Fruit fly (Drosophila melanogaster) whole organism, embryonic: ENCODE data around the gene CG8326.

Experiments
- Abd-B ChIP-seq: fragments of 200-800 bp; sonication (Bioruptor generic); optimal IDR thresholded peaks from 2 replicates; lab custom pipeline; 2018; ENCODE audit warnings: missing biosample characterization, mild to moderate bottlenecking, missing genetic modification characterization, moderate library complexity
- Ada2b ChIP-seq: fragments of 200-800 bp; sonication (Bioruptor generic); IDR thresholded peaks from 2 replicates; pipeline ENCODE4 v1.3.6; 2022; ENCODE audit warnings: missing biosample characterization, missing genetic modification characterization
- BEAF-32 ChIP-seq: fragments of 200-800 bp; sonication (Bioruptor generic); optimal IDR thresholded peaks from 3 replicates; lab custom pipeline; 2017; ENCODE audit warnings: missing biosample characterization, missing genetic modification characterization, mild to moderate bottlenecking, moderate library complexity, missing genetic modification reagents
- Blimp-1 ChIP-seq: fragments of 200-800 bp; sonication (Bioruptor generic); optimal IDR thresholded peaks from 3 replicates; lab custom pipeline; 2018; ENCODE audit warnings: missing biosample characterization, missing genetic modification characterization, mild to moderate bottlenecking, moderate library complexity, missing genetic modification reagents
- BtbVII ChIP-seq: fragments of 200-800 bp; sonication (Bioruptor generic); optimal IDR thresholded peaks from 3 replicates; lab custom pipeline; 2017; ENCODE audit warnings: missing biosample characterization, mild to moderate bottlenecking, missing genetic modification characterization
- CG11398 ChIP-seq: fragments of 200-800 bp; sonication (Bioruptor generic); optimal IDR thresholded peaks from 2 replicates; lab custom pipeline; 2016; ENCODE audit warnings: missing biosample characterization, missing genetic modification characterization
- CG13123 ChIP-seq: fragments of 200-800 bp; sonication (Bioruptor generic); optimal IDR thresholded peaks from 2 replicates; lab custom pipeline; 2016; ENCODE audit warnings: missing biosample characterization, missing genetic modification characterization
- CG15514 ChIP-seq: fragments of 200-800 bp; sonication (Bioruptor generic); optimal IDR thresholded peaks from 3 replicates; lab custom pipeline; 2017; ENCODE audit warnings: missing biosample characterization, missing genetic modification characterization, mild to moderate bottlenecking, moderate library complexity, missing genetic modification reagents
- CG16815 ChIP-seq: fragments of 200-800 bp; sonication (Bioruptor generic); optimal IDR thresholded peaks from 3 replicates; lab custom pipeline; 2017; ENCODE audit warnings: missing biosample characterization, mild to moderate bottlenecking, missing genetic modification characterization
- CG17328 ChIP-seq: fragments of 200-800 bp; sonication (Bioruptor generic); IDR thresholded peaks from 2 replicates; pipeline ENCODE4 v1.3.6; 2022; ENCODE audit warnings: missing biosample characterization, missing genetic modification characterization
- CG17359 ChIP-seq: fragments of 200-800 bp; sonication (Bioruptor generic); optimal IDR thresholded peaks from 3 replicates; lab custom pipeline; 2018; ENCODE audit warnings: missing biosample characterization, mild to moderate bottlenecking, missing genetic modification characterization, moderate library complexity
- CG42726 ChIP-seq: fragments of 200-800 bp; sonication (Bioruptor generic); IDR thresholded peaks from 2 replicates; pipeline ENCODE4 v1.3.6; 2022; ENCODE audit warnings: missing biosample characterization, missing genetic modification characterization; ENCODE audit not compliant: partially characterized antibody
- CG4404 ChIP-seq: fragments of 200-800 bp; sonication (Bioruptor generic); IDR thresholded peaks from 2 replicates; pipeline ENCODE4 v1.3.6; 2022; ENCODE audit warnings: missing biosample characterization, missing genetic modification characterization
- CG4730 ChIP-seq: fragments of 200-800 bp; sonication (Bioruptor generic); IDR thresholded peaks from 2 replicates; pipeline ENCODE4 v1.3.6; 2022; ENCODE audit warnings: missing biosample characterization, missing genetic modification characterization
- CG8281 ChIP-seq: fragments of 200-800 bp; sonication (Bioruptor generic); optimal IDR thresholded peaks from 2 replicates; lab custom pipeline; 2018; ENCODE audit warnings: missing biosample characterization, mild to moderate bottlenecking, missing genetic modification characterization, moderate library complexity
- CG8388 ChIP-seq: fragments of 200-800 bp; sonication (Bioruptor generic); optimal IDR thresholded peaks from 2 replicates; lab custom pipeline; 2019; ENCODE audit warnings: missing biosample characterization, mild to moderate bottlenecking, missing genetic modification characterization, moderate library complexity
- CTCF ChIP-seq: fragments of 200-800 bp; sonication (Bioruptor generic); optimal IDR thresholded peaks from 2 replicates; lab custom pipeline; 2017; ENCODE audit warnings: missing biosample characterization, mild to moderate bottlenecking, missing genetic modification characterization, moderate library complexity
- CoRest ChIP-seq: fragments of 200-800 bp; sonication (Bioruptor generic); optimal IDR thresholded peaks from 3 replicates; lab custom pipeline; 2018; ENCODE audit warnings: missing biosample characterization, mild to moderate bottlenecking, missing genetic modification characterization, moderate library complexity
- Dip2 ChIP-seq: fragments of 200-800 bp; sonication (Bioruptor generic); IDR thresholded peaks from 2 replicates; pipeline ENCODE4 v1.3.6; 2022; ENCODE audit warnings: missing biosample characterization, missing genetic modification characterization
- Dll ChIP-seq: fragments of 200-800 bp; sonication (Bioruptor generic); IDR thresholded peaks from 4 replicates; pipeline ENCODE4 v1.3.6; 2022; ENCODE audit warnings: missing biosample characterization, missing genetic modification characterization; ENCODE audit not compliant: partially characterized antibody
- Gug ChIP-seq: fragments of 200-800 bp; sonication (Bioruptor generic); IDR thresholded peaks from 4 replicates; pipeline ENCODE4 v1.3.6; 2022; ENCODE audit warnings: missing biosample characterization, missing genetic modification characterization
- HHEX ChIP-seq: fragments of 200-800 bp; sonication (Bioruptor generic); optimal IDR thresholded peaks from 3 replicates; lab custom pipeline; 2017; ENCODE audit warnings: missing biosample characterization, mild to moderate bottlenecking, missing genetic modification characterization, missing genetic modification reagents
- Hr3 ChIP-seq: fragments of 200-800 bp; sonication (Bioruptor generic); optimal IDR thresholded peaks from 3 replicates; lab custom pipeline; 2016; ENCODE audit warnings: missing biosample characterization, missing genetic modification characterization
- Med ChIP-seq: fragments of 200-800 bp; sonication (Bioruptor generic); peaks from one replicate; lab custom pipeline; 2016; ENCODE audit warnings: missing biosample characterization, missing genetic modification characterization, mild to moderate bottlenecking, inconsistent platforms, moderate library complexity
- Optix ChIP-seq: fragments of 200-800 bp; sonication (Bioruptor generic); IDR thresholded peaks from 3 replicates; pipeline ENCODE4 v1.3.6; 2022; ENCODE audit warnings: missing biosample characterization, missing genetic modification characterization
- Poxn ChIP-seq: fragments of 200-800 bp; sonication (Bioruptor generic); IDR thresholded peaks from 2 replicates; pipeline ENCODE4 v1.3.6; 2022; ENCODE audit warnings: missing biosample characterization, missing genetic modification characterization
- Spps ChIP-seq: fragments of 200-800 bp; sonication (Bioruptor generic); optimal IDR thresholded peaks from 2 replicates; lab custom pipeline; 2018; ENCODE audit warnings: missing biosample characterization, mild to moderate bottlenecking, missing genetic modification characterization
- Xrp1 ChIP-seq: fragments of 200-800 bp; sonication (Bioruptor generic); IDR thresholded peaks from 2 replicates; pipeline ENCODE4 v1.3.6; 2022; ENCODE audit warnings: missing biosample characterization, missing genetic modification characterization
- abd-A ChIP-seq: fragments of 200-800 bp; sonication (Bioruptor generic); optimal IDR thresholded peaks from 3 replicates; lab custom pipeline; 2019; ENCODE audit warnings: missing biosample characterization, mild to moderate bottlenecking, missing genetic modification characterization, moderate library complexity
- ac ChIP-seq: fragments of 200-800 bp; sonication (Bioruptor generic); optimal IDR thresholded peaks from 3 replicates; lab custom pipeline; 2017; ENCODE audit warnings: missing biosample characterization, mild to moderate bottlenecking, missing genetic modification characterization
- ap ChIP-seq: fragments of 200-800 bp; sonication (Bioruptor generic); IDR thresholded peaks from 2 replicates; pipeline ENCODE4 v1.3.6; 2022; ENCODE audit warnings: missing biosample characterization, missing genetic modification characterization
- chinmo ChIP-seq: fragments of 200-800 bp; sonication (Bioruptor generic); IDR thresholded peaks from 4 replicates; pipeline ENCODE4 v1.3.6; 2022; ENCODE audit warnings: missing biosample characterization, missing genetic modification characterization; ENCODE audit not compliant: partially characterized antibody
- crol ChIP-seq: fragments of 200-800 bp; sonication (Bioruptor generic); IDR thresholded peaks from 2 replicates; pipeline ENCODE4 v1.3.6; 2022; ENCODE audit warnings: missing biosample characterization, missing genetic modification characterization
- dimm ChIP-seq: fragments of 200-800 bp; sonication (Bioruptor generic); IDR thresholded peaks from 2 replicates; pipeline ENCODE4 v1.3.6; 2022; ENCODE audit warnings: missing biosample characterization, missing genetic modification characterization
- dm ChIP-seq: fragments of 200-800 bp; sonication (Bioruptor generic); optimal IDR thresholded peaks from 3 replicates; lab custom pipeline; 2016; ENCODE audit warnings: missing biosample characterization, missing genetic modification characterization
- exex ChIP-seq: fragments of 200-800 bp; sonication (Bioruptor generic); optimal IDR thresholded peaks from 4 replicates; lab custom pipeline; 2018; ENCODE audit warnings: missing biosample characterization, mild to moderate bottlenecking, missing genetic modification characterization, moderate library complexity
- fd3F ChIP-seq: fragments of 200-800 bp; sonication (Bioruptor generic); optimal IDR thresholded peaks from 2 replicates; lab custom pipeline; 2018; ENCODE audit warnings: missing biosample characterization, mild to moderate bottlenecking, missing genetic modification characterization, moderate library complexity
- fru ChIP-seq: fragments of >200 bp; optimal IDR thresholded peaks from 2 replicates; lab custom pipeline; 2017
- hb ChIP-seq: fragments of 200-800 bp; sonication (Bioruptor generic); IDR thresholded peaks from 3 replicates; pipeline ENCODE4 v1.3.6; 2022; ENCODE audit warnings: missing biosample characterization, missing genetic modification characterization; ENCODE audit not compliant: partially characterized antibody
- hth ChIP-seq: fragments of >200 bp; optimal IDR thresholded peaks from 2 replicates; lab custom pipeline; 2017; ENCODE audit warnings: inconsistent platforms
- lilli ChIP-seq: fragments of 200-800 bp; sonication (Bioruptor generic); optimal IDR thresholded peaks from 3 replicates; lab custom pipeline; 2016; ENCODE audit warnings: missing biosample characterization, missing genetic modification characterization
- pum ChIP-seq: fragments of 200-800 bp; sonication (Bioruptor generic); optimal IDR thresholded peaks from 2 replicates; lab custom pipeline; 2016; ENCODE audit warnings: missing biosample characterization, missing genetic modification characterization
- row ChIP-seq: fragments of 200-800 bp; sonication (Bioruptor generic); IDR thresholded peaks from 3 replicates; pipeline ENCODE4 v1.3.6; 2022; ENCODE audit warnings: missing biosample characterization, missing genetic modification characterization
- sd ChIP-seq: fragments of 200-800 bp; sonication (Bioruptor generic); optimal IDR thresholded peaks from 3 replicates; lab custom pipeline; 2018; ENCODE audit warnings: missing biosample characterization, mild to moderate bottlenecking, missing genetic modification characterization, moderate library complexity
- slbo ChIP-seq: fragments of 200-800 bp; sonication (Bioruptor generic); IDR thresholded peaks from 2 replicates; pipeline ENCODE4 v1.3.6; 2022; ENCODE audit warnings: missing biosample characterization, missing genetic modification characterization
- sqz ChIP-seq: fragments of 200-800 bp; sonication (Bioruptor generic); optimal IDR thresholded peaks from 3 replicates; lab custom pipeline; 2018; ENCODE audit warnings: missing biosample characterization, mild to moderate bottlenecking, missing genetic modification characterization
- ssp ChIP-seq: fragments of 200-800 bp; sonication (Bioruptor generic); IDR thresholded peaks from 2 replicates; pipeline ENCODE4 v1.3.6; 2022; ENCODE audit warnings: missing biosample characterization, missing genetic modification characterization
- vnd ChIP-seq: fragments of 200-800 bp; sonication (Bioruptor generic); IDR thresholded peaks from 3 replicates; pipeline ENCODE4 v1.3.6; 2022; ENCODE audit warnings: missing biosample characterization, missing genetic modification characterization; ENCODE audit not compliant: partially characterized antibody
- vvl ChIP-seq: fragments of 200-800 bp; sonication (Bioruptor generic); IDR thresholded peaks from 2 replicates; pipeline ENCODE4 v1.3.6; 2022; ENCODE audit warnings: missing biosample characterization, missing genetic modification characterization
- zen2 ChIP-seq: fragments of 200-800 bp; sonication (Bioruptor generic); IDR thresholded peaks from 3 replicates; pipeline ENCODE4 v1.3.6; 2022; ENCODE audit warnings: missing biosample characterization, missing genetic modification characterization; ENCODE audit not compliant: partially characterized antibody

CG8326 gene

dm6 chrX:17588134-17588533 lies 41.2 kb downstream of the CG8326 start (continued):
- TF ChIP-seq CG11398 (GFP tag; lab: Kevin White, UChicago) (no peak), Optix (GFP tag; lab: Robert Waterston, UW) (no peak), vnd (no peak), exex (tag; lab: Kevin White, UChicago) (no peak), Poxn (GFP tag; lab: Robert Waterston, UW) (no peak), ac (no peak), Hr3 (GFP tag; lab: Kevin White, UChicago) (no peak), ssp (GFP tag; lab: Robert Waterston, UW) (no peak), Dll (no peak), ap (GFP tag; lab: Robert Waterston, UW) (no peak), hb (GFP tag; lab: Robert Waterston, UW) (no peak), BEAF-32 (GFP tag; lab: Kevin White, UChicago) (no peak), Ada2b (GFP tag; lab: Robert Waterston, UW) (no peak), CG16815 (GFP tag; lab: Kevin White, UChicago) (no peak), dm (no peak), Xrp1 (GFP tag; lab: Robert Waterston, UW) (no peak), Spps (tag; lab: Kevin White, UChicago) (no peak), CoRest (peak; percentile 19), crol (GFP tag; lab: Robert Waterston, UW) (no peak), HHEX (GFP tag; lab: Kevin White, UChicago) (no peak)

- no peak for TF ChIP-seq Dip2 (GFP tag; lab: Robert Waterston, UW)
- peak; percentile 85 for TF ChIP-seq CTCF
- TF ChIP-seq Blimp-1 (GFP tag; lab: Kevin White, UChicago): peak; percentile 92
- TF ChIP-seq row (GFP tag; lab: Robert Waterston, UW): 0 out of 3 replicates have a peak, but pooled peaks have one; percentile 18
- TF ChIP-seq Med: peak; percentile 35
- no peak for TF ChIP-seq dimm
- no peak for TF ChIP-seq CG42726 (GFP tag; lab: Robert Waterston, UW)
These were observed 43.4 kb downstream of the CG8326 start for dm6 chrX:17585892-17586291.

dm6 chrX:17583706-17584105 lies 45.6 kb downstream of the CG8326 start:
- TF ChIP-seq CG4404 (GFP tag; lab: Robert Waterston, UW): no peak
- peak; percentile 62; the same call in 2 of the 4 replicates for TF ChIP-seq chinmo (GFP tag; lab: Robert Waterston, UW)
- TF ChIP-seq sd (tag; lab: Kevin White, UChicago): peak; percentile 63
- TF ChIP-seq vvl: peak; percentile 78
- no peak for TF ChIP-seq zen2
- TF ChIP-seq abd-A: peak; percentile 50
- TF ChIP-seq slbo (GFP tag; lab: Robert Waterston, UW): no peak
- no peak for TF ChIP-seq sqz (GFP tag; lab: Kevin White, UChicago)

dm6 chrX:17582650-17583049 lies 46.6 kb downstream of the CG8326 start:
- TF ChIP-seq Blimp-1 (GFP tag; lab: Kevin White, UChicago): peak; percentile 50
- no peak for TF ChIP-seq hth (lab: Kevin White, UChicago)
- peak; percentile 58 for TF ChIP-seq CG15514 (GFP tag; lab: Kevin White, UChicago)
- TF ChIP-seq fru: no peak
- peak; percentile 56 for TF ChIP-seq CG17359
- no peak for TF ChIP-seq Gug (GFP tag; lab: Robert Waterston, UW)
- peak; percentile 40 for TF ChIP-seq CG13123 (GFP tag; lab: Kevin White, UChicago)
- TF ChIP-seq CG4730 (GFP tag; lab: Robert Waterston, UW): no peak
- TF ChIP-seq CG17328: no peak
- TF ChIP-seq CG8388: peak; percentile 10
- no peak for TF ChIP-seq pum
- TF ChIP-seq CG8281 (tag; lab: Kevin White, UChicago): no peak
- TF ChIP-seq lilli (GFP tag; lab: Kevin White, UChicago): no peak
- peak; percentile 25 for TF ChIP-seq fd3F (GFP tag; lab: Kevin White, UChicago)
- TF ChIP-seq Abd-B (GFP tag; lab: Kevin White, UChicago): no peak
- peak; percentile 57 for TF ChIP-seq HHEX (GFP tag; lab: Kevin White, UChicago)
- peak; percentile 41 for TF ChIP-seq BtbVII (GFP tag; lab: Kevin White, UChicago)
